Fruit fly (Drosophila melanogaster) whole organism, prepupa: ENCODE data around the gene JIL-1.
A peak's percentile ranks its signal among the peaks of the same experiment; 100 is the strongest.

Experiments
- Blimp-1 ChIP-seq: fragments of 200-800 bp; sonication (Bioruptor generic); optimal IDR thresholded peaks from 3 replicates; lab custom pipeline; 2017; ENCODE audit warnings: missing biosample characterization, missing genetic modification characterization, mild to moderate bottlenecking, moderate library complexity, missing genetic modification reagents
- CG11294 ChIP-seq: fragments of 200-800 bp; sonication (Bioruptor generic); IDR thresholded peaks from 2 replicates; pipeline ENCODE4 v1.3.6; 2022; ENCODE audit warnings: missing biosample characterization, missing genetic modification characterization
- CG11902 ChIP-seq: fragments of 200-800 bp; sonication (Bioruptor generic); optimal IDR thresholded peaks from 3 replicates; lab custom pipeline; 2016; ENCODE audit warnings: missing biosample characterization, missing genetic modification characterization
- CG1621 ChIP-seq: fragments of 200-800 bp; sonication (Bioruptor generic); optimal IDR thresholded peaks from 3 replicates; lab custom pipeline; 2018; ENCODE audit warnings: missing biosample characterization, mild to moderate bottlenecking, missing genetic modification characterization
- CG16779 ChIP-seq: fragments of 200-800 bp; sonication (Bioruptor generic); optimal IDR thresholded peaks from 3 replicates; lab custom pipeline; 2017; ENCODE audit warnings: missing biosample characterization, mild to moderate bottlenecking, missing genetic modification characterization
- CG3032 ChIP-seq: fragments of 200-800 bp; optimal IDR thresholded peaks from 2 replicates; lab custom pipeline; 2019; ENCODE audit warnings: missing biosample characterization, mild to moderate bottlenecking, missing genetic modification characterization, moderate library complexity
- CG31627 ChIP-seq: fragments of 200-800 bp; sonication (Bioruptor generic); optimal IDR thresholded peaks from 3 replicates; lab custom pipeline; 2016; ENCODE audit warnings: missing biosample characterization, missing genetic modification characterization
- CG34406 ChIP-seq: fragments of 200-800 bp; sonication (Bioruptor generic); optimal IDR thresholded peaks from 3 replicates; lab custom pipeline; 2016; ENCODE audit warnings: missing biosample characterization, missing genetic modification characterization
- CG3919 ChIP-seq: fragments of 200-800 bp; sonication (Bioruptor generic); optimal IDR thresholded peaks from 3 replicates; lab custom pipeline; 2016; ENCODE audit warnings: missing biosample characterization, missing genetic modification characterization
- CG6163 ChIP-seq: fragments of 200-800 bp; sonication (Bioruptor generic); IDR thresholded peaks from 3 replicates; pipeline ENCODE4 v1.3.6; 2022; ENCODE audit warnings: missing biosample characterization, missing genetic modification characterization
- CG6792 ChIP-seq: fragments of 200-800 bp; sonication (Bioruptor generic); optimal IDR thresholded peaks from 3 replicates; lab custom pipeline; 2016; ENCODE audit warnings: missing biosample characterization, missing genetic modification characterization
- CG8119 ChIP-seq: fragments of 200-800 bp; sonication (Bioruptor generic); IDR thresholded peaks from 3 replicates; pipeline ENCODE4 v1.3.6; 2022; ENCODE audit warnings: missing biosample characterization, missing genetic modification characterization
- CG8319 ChIP-seq: fragments of 200-800 bp; sonication (Bioruptor generic); optimal IDR thresholded peaks from 3 replicates; lab custom pipeline; 2016; ENCODE audit warnings: missing biosample characterization, missing genetic modification characterization
- CG9139 ChIP-seq: fragments of 200-800 bp; sonication (Bioruptor generic); optimal IDR thresholded peaks from 3 replicates; lab custom pipeline; 2017; ENCODE audit warnings: missing biosample characterization, mild to moderate bottlenecking, missing genetic modification characterization
- Eip75B ChIP-seq: fragments of 200-800 bp; sonication (Bioruptor generic); optimal IDR thresholded peaks from 3 replicates; lab custom pipeline; 2016; ENCODE audit warnings: missing biosample characterization, missing genetic modification characterization
- Eip78C ChIP-seq: fragments of 200-800 bp; sonication (Bioruptor generic); peaks from one replicate; lab custom pipeline; 2016; ENCODE audit warnings: missing biosample characterization, missing genetic modification characterization
- Eip93F ChIP-seq: fragments of 200-800 bp; sonication (Bioruptor generic); optimal IDR thresholded peaks from 2 replicates; lab custom pipeline; 2016; ENCODE audit warnings: missing biosample characterization, mild to moderate bottlenecking, missing genetic modification characterization
- Gug ChIP-seq: fragments of 200-800 bp; sonication (Bioruptor generic); IDR thresholded peaks from 2 replicates; pipeline ENCODE4 v1.3.6; 2022; ENCODE audit warnings: missing biosample characterization, missing genetic modification characterization
- Hr38 ChIP-seq: sonication (Bioruptor generic); optimal IDR thresholded peaks from 2 replicates; lab custom pipeline; 2016; ENCODE audit warnings: missing biosample characterization, missing genetic modification characterization
- Hr39 ChIP-seq: fragments of 200-800 bp; sonication (Bioruptor generic); optimal IDR thresholded peaks from 2 replicates; lab custom pipeline; 2016; ENCODE audit warnings: missing biosample characterization, missing genetic modification characterization
- Lpt ChIP-seq: fragments of 200-800 bp; sonication (Bioruptor generic); optimal IDR thresholded peaks from 3 replicates; lab custom pipeline; 2016; ENCODE audit warnings: missing biosample characterization, missing genetic modification characterization
- Met ChIP-seq: fragments of 200-800 bp; sonication (Bioruptor generic); optimal IDR thresholded peaks from 3 replicates; lab custom pipeline; 2016; ENCODE audit warnings: missing biosample characterization, missing genetic modification characterization
- OdsH ChIP-seq: fragments of 200-800 bp; sonication (Bioruptor generic); optimal IDR thresholded peaks from 3 replicates; lab custom pipeline; 2016; ENCODE audit warnings: missing biosample characterization, missing genetic modification characterization
- Smox ChIP-seq: fragments of 200-800 bp; sonication (Bioruptor generic); optimal IDR thresholded peaks from 3 replicates; lab custom pipeline; 2016; ENCODE audit warnings: missing biosample characterization, missing genetic modification characterization
- Sox102F ChIP-seq: fragments of 200-800 bp; sonication (Bioruptor generic); optimal IDR thresholded peaks from 2 replicates; lab custom pipeline; 2016; ENCODE audit warnings: missing biosample characterization, mild to moderate bottlenecking, missing genetic modification characterization
- Sox14 ChIP-seq: fragments of 200-800 bp; sonication (Bioruptor generic); optimal IDR thresholded peaks from 3 replicates; lab custom pipeline; 2016; ENCODE audit warnings: missing biosample characterization, missing genetic modification characterization
- Sox15 ChIP-seq: fragments of 200-800 bp; sonication (Bioruptor generic); optimal IDR thresholded peaks from 3 replicates; lab custom pipeline; 2016; ENCODE audit warnings: missing biosample characterization, missing genetic modification characterization
- cyc ChIP-seq: fragments of 200-800 bp; sonication (Bioruptor generic); optimal IDR thresholded peaks from 3 replicates; lab custom pipeline; 2016; ENCODE audit warnings: missing biosample characterization, missing genetic modification characterization
- dac ChIP-seq: fragments of 200-800 bp; sonication (Bioruptor generic); optimal IDR thresholded peaks from 2 replicates; lab custom pipeline; 2017; ENCODE audit warnings: missing biosample characterization, mild to moderate bottlenecking, missing genetic modification characterization
- dsx ChIP-seq: fragments of 200-800 bp; optimal IDR thresholded peaks from 3 replicates; lab custom pipeline; 2019; ENCODE audit warnings: missing biosample characterization, mild to moderate bottlenecking, missing genetic modification characterization, moderate library complexity; ENCODE audit not compliant: poor library complexity, severe bottlenecking
- eg ChIP-seq: fragments of 200-800 bp; sonication (Bioruptor generic); IDR thresholded peaks from 3 replicates; pipeline ENCODE4 v1.3.6; 2022; ENCODE audit warnings: missing biosample characterization, missing genetic modification characterization
- esn ChIP-seq: fragments of 200-800 bp; sonication (Bioruptor generic); optimal IDR thresholded peaks from 2 replicates; lab custom pipeline; 2016; ENCODE audit warnings: missing biosample characterization, mild to moderate bottlenecking, missing genetic modification characterization, moderate library complexity
- fd59A ChIP-seq: fragments of 200-800 bp; sonication (Bioruptor generic); optimal IDR thresholded peaks from 2 replicates; lab custom pipeline; 2017; ENCODE audit warnings: missing biosample characterization, mild to moderate bottlenecking, missing genetic modification characterization, missing genetic modification reagents
- fkh ChIP-seq: fragments of 200-800 bp; sonication (Bioruptor generic); optimal IDR thresholded peaks from 3 replicates; lab custom pipeline; 2017; ENCODE audit warnings: missing biosample characterization, mild to moderate bottlenecking, missing genetic modification characterization, moderate library complexity
- lz ChIP-seq: fragments of 200-800 bp; sonication (Bioruptor generic); optimal IDR thresholded peaks from 3 replicates; lab custom pipeline; 2016; ENCODE audit warnings: missing biosample characterization, missing genetic modification characterization
- salr ChIP-seq, 2 experiments: fragments of 200-800 bp; sonication (Bioruptor generic); optimal IDR thresholded peaks; 3 replicates each; lab custom pipeline; 2016 to 2018; ENCODE audit warnings: missing biosample characterization in 2 of 2, missing genetic modification characterization in 2 of 2, mild to moderate bottlenecking in 1 of 2
- ss ChIP-seq, 2 experiments: fragments of 200-800 bp; sonication (Bioruptor generic); optimal IDR thresholded peaks; 2 replicates in 1 of 2; 3 replicates in 1 of 2; lab custom pipeline; 2017 to 2018; ENCODE audit warnings: mild to moderate bottlenecking in 2 of 2, missing biosample characterization in 2 of 2, missing genetic modification characterization in 2 of 2, moderate library complexity in 1 of 2
- svp ChIP-seq: fragments of 200-800 bp; sonication (Bioruptor generic); peaks from one replicate; lab custom pipeline; 2016; ENCODE audit warnings: missing biosample characterization, missing genetic modification characterization
- topi ChIP-seq: fragments of 200-800 bp; sonication (Bioruptor generic); optimal IDR thresholded peaks from 3 replicates; lab custom pipeline; 2016; ENCODE audit warnings: missing biosample characterization, missing genetic modification characterization
- vri ChIP-seq: fragments of 200-800 bp; sonication (Bioruptor generic); optimal IDR thresholded peaks from 3 replicates; lab custom pipeline; 2016; ENCODE audit warnings: missing biosample characterization, mild to moderate bottlenecking, missing genetic modification characterization

The JIL-1 gene

DNA sequence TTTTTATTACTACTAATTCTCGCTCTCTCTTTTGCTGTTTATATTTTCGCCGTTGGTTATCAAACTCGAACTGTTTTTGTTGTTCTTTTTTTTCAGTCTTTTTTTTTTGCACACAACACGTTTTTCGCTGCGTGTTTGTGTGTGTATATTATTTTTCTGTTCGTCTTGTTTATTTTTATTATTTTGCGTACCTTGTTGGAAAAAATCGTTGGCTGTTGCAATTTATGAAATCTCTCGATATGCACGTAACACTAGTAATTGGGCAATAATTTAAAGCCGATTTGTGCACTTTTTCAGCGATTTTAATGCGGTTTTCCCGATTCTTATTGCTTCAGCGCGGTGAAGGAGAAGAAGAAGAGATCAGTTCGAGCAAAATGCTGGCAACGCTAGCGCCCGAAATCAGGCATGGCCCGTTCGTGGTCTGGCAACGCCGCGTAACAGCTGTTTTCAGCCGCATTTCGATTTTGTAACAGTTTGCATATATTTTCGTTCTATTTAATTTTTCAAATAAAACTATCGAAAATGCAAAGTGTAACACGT is 27.5 kb upstream of the JIL-1 start, which contains the start of the genes FoxK and mRpL2 (continued):
- peak; percentile 63 for TF ChIP-seq CG3919 (GFP tag; lab: Kevin White, UChicago)
- TF ChIP-seq CG31627 (GFP tag; lab: Kevin White, UChicago): no peak
- TF ChIP-seq vri (GFP tag; lab: Kevin White, UChicago): peak; percentile 85
- peak; percentile 74 for TF ChIP-seq svp (GFP tag; lab: Kevin White, UChicago)
- peak; percentile 42 for TF ChIP-seq topi (GFP tag; lab: Kevin White, UChicago)
- TF ChIP-seq Eip75B (GFP tag; lab: Kevin White, UChicago): peak; percentile 57
- TF ChIP-seq Sox102F (GFP tag; lab: Kevin White, UChicago): peak; percentile 66
- TF ChIP-seq fd59A (GFP tag; lab: Kevin White, UChicago): peak; percentile 61
- no peak for TF ChIP-seq cyc (GFP tag; lab: Kevin White, UChicago)
- TF ChIP-seq CG8319: peak; percentile 26
- TF ChIP-seq salr (GFP tag; optimal IDR thresholded peaks at IDR 0.05; lab: Kevin White, UChicago): peak; percentile 54 to 90
- peak; percentile 28 for TF ChIP-seq Smox (GFP tag; lab: Kevin White, UChicago)
- peak; percentile 70 for TF ChIP-seq CG1621 (tag; lab: Kevin White, UChicago)
- 0 out of 2 replicates have a peak, but pooled peaks have one; percentile 9 for TF ChIP-seq Gug
- peak; percentile 43 for TF ChIP-seq OdsH (GFP tag; lab: Kevin White, UChicago)
- no peak for TF ChIP-seq CG11294
- no peak for TF ChIP-seq Eip93F (GFP tag; lab: Kevin White, UChicago)
- peak; percentile 77 for TF ChIP-seq CG3032 (tag; lab: Kevin White, UChicago)
- no peak for TF ChIP-seq lz (GFP tag; lab: Kevin White, UChicago)

- TF ChIP-seq vri (GFP tag; lab: Kevin White, UChicago): peak; percentile 78
- TF ChIP-seq fkh (GFP tag; lab: Kevin White, UChicago): peak; percentile 98
- TF ChIP-seq topi (GFP tag; lab: Kevin White, UChicago): no peak
Measured at dm6 chr3L:11119901-11120418, 27.0 kb upstream of the JIL-1 start.

DNA sequence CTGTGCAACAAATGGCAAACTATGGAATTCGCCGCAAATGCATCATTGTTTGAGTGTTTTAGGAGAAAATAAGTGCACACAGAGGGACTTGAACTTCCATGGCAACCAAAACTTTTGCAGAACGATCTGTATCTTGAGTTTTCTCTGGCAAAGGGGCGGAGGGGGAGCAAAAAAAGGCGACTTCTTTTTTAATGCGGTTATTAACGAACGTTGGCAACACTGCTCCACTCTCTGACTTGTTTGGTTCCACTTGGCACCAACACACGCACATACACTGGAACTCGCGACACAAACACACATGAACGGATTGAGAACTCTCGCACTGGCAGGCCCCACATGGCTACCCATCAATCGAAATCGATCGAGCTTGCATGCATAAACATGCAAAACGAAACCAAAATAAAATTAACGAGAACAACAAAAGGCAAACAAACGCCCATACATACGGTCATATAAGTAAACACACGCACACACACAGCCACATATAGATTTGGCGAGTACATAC is 26.5 kb upstream of the JIL-1 start:
- TF ChIP-seq Met (GFP tag; lab: Kevin White, UChicago) (peak; percentile 5), Eip78C (GFP tag; lab: Kevin White, UChicago) (no peak), esn (GFP tag; lab: Kevin White, UChicago) (peak; percentile 1), CG8119 (no peak; the same call in 2 of the 3 replicates), Hr39 (GFP tag; lab: Kevin White, UChicago) (peak; percentile 7), cyc (GFP tag; lab: Kevin White, UChicago) (no peak), CG9139 (GFP tag; lab: Kevin White, UChicago) (peak; percentile 13), Lpt (no peak), Gug (0 out of 2 replicates have a peak, but pooled peaks have one; percentile 9), Sox102F (GFP tag; lab: Kevin White, UChicago) (no peak), Sox14 (GFP tag; lab: Kevin White, UChicago) (peak; percentile 18), CG34406 (no peak), Sox15 (GFP tag; lab: Kevin White, UChicago) (no peak), CG16779 (tag; lab: Kevin White, UChicago) (no peak), CG6792 (no peak), dsx (no peak), CG31627 (GFP tag; lab: Kevin White, UChicago) (peak; percentile 19), vri (GFP tag; lab: Kevin White, UChicago) (no peak), fd59A (GFP tag; lab: Kevin White, UChicago) (no peak), CG3919 (GFP tag; lab: Kevin White, UChicago) (no peak), svp (GFP tag; lab: Kevin White, UChicago) (peak; percentile 60), lz (GFP tag; lab: Kevin White, UChicago) (no peak), CG1621 (tag; lab: Kevin White, UChicago) (no peak), Blimp-1 (GFP tag; lab: Kevin White, UChicago) (no peak), Hr38 (GFP tag; lab: Kevin White, UChicago) (no peak), eg (GFP tag; lab: Robert Waterston, UW) (peak; percentile 60; the same call in 2 of the 3 replicates), CG3032 (tag; lab: Kevin White, UChicago) (peak; percentile 4), OdsH (GFP tag; lab: Kevin White, UChicago) (no peak), ss (GFP tag; optimal IDR thresholded peaks at IDR 0.05; lab: Kevin White, UChicago) (no peak), CG8319 (no peak), salr (GFP tag; optimal IDR thresholded peaks at IDR 0.05; lab: Kevin White, UChicago) (peak in 1 of 2 experiments; percentile 19), CG6163 (peak; percentile 60; the same call in 2 of the 3 replicates), Eip93F (GFP tag; lab: Kevin White, UChicago) (no peak), topi (GFP tag; lab: Kevin White, UChicago) (no peak), CG11902 (GFP tag; lab: Kevin White, UChicago) (no peak), dac (GFP tag; lab: Kevin White, UChicago) (no peak)
